Worm (Caenorhabditis elegans): ENCODE results near the gene ZK938.10.

ce11 chrII:9827852-9828251, 23.0 kb downstream of the ZK938.10 start, which contains the start of gene eyg-1:
- TF ChIP-seq him-1 (tag; optimal IDR thresholded peaks at IDR 0.05): no peak
- no peak for TF ChIP-seq dao-5 (tag; optimal IDR thresholded peaks at IDR 0.05)
